Worm (Caenorhabditis elegans) whole organism, L1 larva: ENCODE measurements around the gene F36A4.5.
A peak's percentile ranks its signal among the peaks of the same experiment; 100 is the strongest.

ENCODE experiments used
- C04F5.9 ChIP-seq: sonication (generic microtip); optimal IDR thresholded peaks from 2 replicates; lab custom pipeline; 2016; ENCODE audit warnings: missing genetic modification characterization, missing compliant biosample characterization
- aha-1 ChIP-seq: fragments of 150-350 bp; optimal IDR thresholded peaks from 2 replicates; lab custom pipeline; 2014; ENCODE audit warnings: missing biosample characterization, missing genetic modification characterization
- ama-1 ChIP-seq: fragments of 150-350 bp; optimal IDR thresholded peaks from 2 replicates; lab custom pipeline; 2014
- elt-3 ChIP-seq, 6 experiments: fragments of 150-350 bp in 1 of 6; sonication (generic microtip); optimal IDR thresholded peaks; 2 replicates each; lab custom pipeline; 2017 to 2018; ENCODE audit warnings: missing biosample characterization in 6 of 6, missing genetic modification characterization in 6 of 6, inconsistent platforms in 1 of 6
- nhr-237 ChIP-seq: fragments of 150-350 bp; optimal IDR thresholded peaks from 2 replicates; lab custom pipeline; 2014; ENCODE audit warnings: missing biosample characterization, missing genetic modification characterization
- nhr-47 ChIP-seq: sonication (generic microtip); optimal IDR thresholded peaks from 2 replicates; lab custom pipeline; 2016; ENCODE audit warnings: mild to moderate bottlenecking, missing genetic modification characterization, moderate library complexity, missing compliant biosample characterization
- pqm-1 ChIP-seq: sonication (generic microtip); optimal IDR thresholded peaks from 3 replicates; lab custom pipeline; 2017; ENCODE audit warnings: missing biosample characterization, missing genetic modification characterization
- skn-1 ChIP-seq: fragments of 150-350 bp; optimal IDR thresholded peaks from 2 replicates; lab custom pipeline; 2014; ENCODE audit warnings: missing biosample characterization, missing genetic modification characterization

ce11 chrIV:4216099-4216894 is 49.0 kb upstream of the F36A4.5 start:
- TF ChIP-seq aha-1 (tag; lab: Kevin White, UChicago) (no peak), skn-1 (tag; lab: Kevin White, UChicago) (no peak), nhr-237 (tag; lab: Kevin White, UChicago) (no peak), elt-3 (tag; optimal IDR thresholded peaks at IDR 0.05; lab: Kevin White, UChicago) (peak in 2 of 6 experiments; percentile 46 to 96), C04F5.9 (tag; lab: Kevin White, UChicago) (no peak), pqm-1 (tag; lab: Kevin White, UChicago) (no peak), ama-1 (lab: Kevin White, UChicago) (no peak), nhr-47 (tag; lab: Kevin White, UChicago) (peak; percentile 31)
